Fruit fly (Drosophila melanogaster): ENCODE data around the gene Pus7.

Gene Pus7

DNA sequence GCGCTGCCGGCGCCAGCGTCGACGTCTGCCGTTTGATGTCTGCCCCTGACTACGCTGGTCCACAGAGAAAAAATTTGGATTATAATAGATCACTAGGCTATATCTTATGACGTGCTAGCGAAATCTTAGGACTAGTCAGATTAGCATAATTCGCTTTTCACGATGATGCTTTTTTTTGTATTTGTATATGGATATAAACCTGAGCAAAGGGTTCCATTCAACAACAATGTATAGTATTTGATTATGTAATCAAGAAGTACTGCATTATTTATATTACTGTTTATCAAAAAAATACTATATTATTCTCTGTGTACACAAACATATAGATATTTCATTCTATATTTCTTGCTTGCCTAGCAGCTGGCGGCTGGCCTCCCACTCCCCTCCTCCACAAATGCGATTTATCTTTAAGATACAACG, 37.3 kb downstream of the Pus7 start (continued):
- TF ChIP-seq CG13775 (GFP tag; optimal IDR thresholded peaks at IDR 0.05) (peak; percentile 81), NC2α (GFP tag; optimal IDR thresholded peaks at IDR 0.05) (peak; percentile 38), Hr3 (GFP tag; optimal IDR thresholded peaks at IDR 0.05) (peak; percentile 78), CG17361 (GFP tag; IDR thresholded peaks at IDR 0.05) (peak; percentile 93), crp (GFP tag; optimal IDR thresholded peaks at IDR 0.05) (peak in 1 of 2 experiments; percentile 50), CG8290 (GFP tag; optimal IDR thresholded peaks at IDR 0.05) (peak; percentile 55), CG8290 (tag; optimal IDR thresholded peaks at IDR 0.05) (peak in 1 of 2 experiments; percentile 71), Tbp (GFP tag; optimal IDR thresholded peaks at IDR 0.05) (no peak), Myb (GFP tag; optimal IDR thresholded peaks at IDR 0.05) (peak; percentile 52), fd102C (GFP tag; optimal IDR thresholded peaks at IDR 0.05) (no peak), CG8478 (optimal IDR thresholded peaks at IDR 0.05) (no peak), zfh2 (GFP tag; optimal IDR thresholded peaks at IDR 0.05) (peak; percentile 74), Adf1 (GFP tag; IDR thresholded peaks at IDR 0.05) (peak; percentile 85), CG2202 (tag; optimal IDR thresholded peaks at IDR 0.05) (peak; percentile 50), CG10321 (GFP tag; IDR thresholded peaks at IDR 0.05) (peak; percentile 55), ci (GFP tag; IDR thresholded peaks at IDR 0.05) (peak; percentile 78), knrl (GFP tag; IDR thresholded peaks at IDR 0.05; ENCODE audit: partially characterized antibody) (no peak), CG10959 (GFP tag; IDR thresholded peaks at IDR 0.05) (0 out of 2 replicates have a peak, but pooled peaks have one; percentile 27), CG4404 (GFP tag; IDR thresholded peaks at IDR 0.05) (peak; percentile 68), CG14860 (GFP tag; IDR thresholded peaks at IDR 0.05; ENCODE audit: partially characterized antibody) (no peak), cg (GFP tag; optimal IDR thresholded peaks at IDR 0.05) (no peak), CG9437 (GFP tag; optimal IDR thresholded peaks at IDR 0.05) (peak; percentile 79), CTCF (GFP tag; optimal IDR thresholded peaks at IDR 0.05) (peak; percentile 40), CG3847 (GFP tag; IDR thresholded peaks at IDR 0.05) (peak; percentile 90), CG16813 (GFP tag; IDR thresholded peaks at IDR 0.05; ENCODE audit: partially characterized antibody) (no peak), Asciz (GFP tag; optimal IDR thresholded peaks at IDR 0.05) (peak; percentile 84), CG11093 (GFP tag; IDR thresholded peaks at IDR 0.05) (peak; percentile 79; the same call in 2 of the 3 replicates), CG31365 (tag; optimal IDR thresholded peaks at IDR 0.05) (peak; percentile 29), wdn (GFP tag; IDR thresholded peaks at IDR 0.05) (peak; percentile 80), CG10543 (GFP tag; optimal IDR thresholded peaks at IDR 0.05) (peak; percentile 89), Trl (optimal IDR thresholded peaks at IDR 0.05) (no peak), Trl (GFP tag; optimal IDR thresholded peaks at IDR 0.05) (peak; percentile 70), CG6791 (GFP tag; IDR thresholded peaks at IDR 0.05; ENCODE audit: partially characterized antibody) (no peak), CG9797 (GFP tag; optimal IDR thresholded peaks at IDR 0.05) (no peak), abd-A (tag; optimal IDR thresholded peaks at IDR 0.05) (peak; percentile 38), Pdp1 (GFP tag; optimal IDR thresholded peaks at IDR 0.05) (peak; percentile 80 to 94), sr (GFP tag; IDR thresholded peaks at IDR 0.05) (no peak), Ada2b (GFP tag; IDR thresholded peaks at IDR 0.05) (peak; percentile 60), CG33213 (GFP tag; optimal IDR thresholded peaks at IDR 0.05) (peak; percentile 44), sqz (GFP tag; optimal IDR thresholded peaks at IDR 0.05) (peak; percentile 79), CG7556 (GFP tag; optimal IDR thresholded peaks at IDR 0.05) (peak; percentile 93), gce (GFP tag; IDR thresholded peaks at IDR 0.05) (peak; percentile 72; the same call in 1 of the 3 replicates), fru (optimal IDR thresholded peaks at IDR 0.05) (no peak), odd (GFP tag; optimal IDR thresholded peaks at IDR 0.05) (peak; percentile 75), Hey (tag; optimal IDR thresholded peaks at IDR 0.05) (peak; percentile 10), CG6813 (GFP tag; optimal IDR thresholded peaks at IDR 0.05) (peak; percentile 78), ssp (GFP tag; IDR thresholded peaks at IDR 0.05) (peak; percentile 63), CG30020 (tag; optimal IDR thresholded peaks at IDR 0.05) (peak; percentile 55), jigr1 (GFP tag; IDR thresholded peaks at IDR 0.05) (peak; percentile 41; the same call in 1 of the 3 replicates), en (GFP tag; optimal IDR thresholded peaks at IDR 0.05) (peak; percentile 55), slou (GFP tag; optimal IDR thresholded peaks at IDR 0.05) (peak; percentile 56), pan (optimal IDR thresholded peaks at IDR 0.05) (no peak), pan (GFP tag; optimal IDR thresholded peaks at IDR 0.05 in 1 of 2, IDR thresholded peaks at IDR 0.05 in 1 of 2) (peak in 1 of 2 experiments; percentile 87)

Measured in whole organism, embryonic.